Fruit fly (Drosophila melanogaster): Measurements from ENCODE around the gene CG31446.

DNA sequence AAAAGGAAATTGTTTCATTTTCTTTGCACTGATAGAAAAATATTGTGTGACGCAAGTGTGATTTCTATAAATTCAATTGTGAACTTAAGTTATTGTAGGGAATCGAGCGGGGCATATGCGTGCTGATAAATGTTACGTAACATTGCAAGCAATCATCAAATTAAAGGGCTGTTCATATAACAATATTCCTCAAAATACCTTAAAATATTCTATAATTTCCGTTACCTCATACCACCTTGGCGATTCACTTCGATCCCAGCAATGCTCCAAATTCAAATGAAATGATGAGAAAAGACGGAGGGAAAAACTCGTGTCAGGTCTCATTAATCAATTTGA lies 15.8 kb upstream of the CG31446 start:
- TF ChIP-seq CG4424 (GFP tag; optimal IDR thresholded peaks at IDR 0.05) (no peak), Lhr (GFP tag; optimal IDR thresholded peaks at IDR 0.05) (no peak), sr (GFP tag; IDR thresholded peaks at IDR 0.05) (no peak), NC2β (GFP tag; optimal IDR thresholded peaks at IDR 0.05) (no peak), Hr78 (GFP tag; optimal IDR thresholded peaks at IDR 0.05) (no peak), Elba2 (GFP tag; optimal IDR thresholded peaks at IDR 0.05) (no peak), CG30431 (GFP tag; optimal IDR thresholded peaks at IDR 0.05) (no peak), ssp (GFP tag; IDR thresholded peaks at IDR 0.05) (no peak)

Data from whole organism, embryonic.